Fruit fly (Drosophila melanogaster) whole organism, pupa: ENCODE measurements around the gene CG32086.

Source experiments
- CG14655 ChIP-seq: fragments of 200-800 bp; sonication (Bioruptor generic); optimal IDR thresholded peaks from 3 replicates; lab custom pipeline; 2017; ENCODE audit warnings: mild to moderate bottlenecking, missing biosample characterization, missing genetic modification reagents, missing genetic modification characterization
- CG15710 ChIP-seq: fragments of 200-800 bp; sonication (Bioruptor generic); optimal IDR thresholded peaks from 2 replicates; lab custom pipeline; 2018; ENCODE audit warnings: missing biosample characterization, mild to moderate bottlenecking, missing genetic modification characterization, moderate library complexity
- CG32121 ChIP-seq: fragments of 200-800 bp; sonication (Bioruptor generic); IDR thresholded peaks from 2 replicates; pipeline ENCODE4 v1.3.6; 2022; ENCODE audit warnings: missing biosample characterization, missing genetic modification characterization
- CG34367 ChIP-seq: fragments of 200-800 bp; sonication (Bioruptor generic); optimal IDR thresholded peaks from 2 replicates; lab custom pipeline; 2018; ENCODE audit warnings: missing biosample characterization, mild to moderate bottlenecking, missing genetic modification characterization
- CG8301 ChIP-seq: fragments of 200-800 bp; sonication (Bioruptor generic); optimal IDR thresholded peaks from 2 replicates; lab custom pipeline; 2018; ENCODE audit warnings: missing biosample characterization, mild to moderate bottlenecking, missing genetic modification characterization
- D1 ChIP-seq: fragments of 200-800 bp; sonication (Bioruptor generic); optimal IDR thresholded peaks from 2 replicates; lab custom pipeline; 2018; ENCODE audit warnings: missing biosample characterization, mild to moderate bottlenecking, missing genetic modification characterization, moderate library complexity
- EcR ChIP-seq: fragments of 200-800 bp; sonication (Bioruptor generic); optimal IDR thresholded peaks from 3 replicates; lab custom pipeline; 2019; ENCODE audit warnings: missing biosample characterization, missing genetic modification characterization, mild to moderate bottlenecking, moderate library complexity, missing genetic modification reagents
- Ets98B ChIP-seq: fragments of 200-800 bp; sonication (Bioruptor generic); IDR thresholded peaks from 2 replicates; pipeline ENCODE4 v1.3.6; 2022; ENCODE audit warnings: missing biosample characterization, missing genetic modification characterization
- Pif1A ChIP-seq: fragments of 200-800 bp; sonication (Bioruptor generic); optimal IDR thresholded peaks from 3 replicates; lab custom pipeline; 2016; ENCODE audit warnings: missing biosample characterization, missing genetic modification characterization
- Snoo ChIP-seq: fragments of 200-800 bp; sonication (Bioruptor generic); optimal IDR thresholded peaks from 3 replicates; lab custom pipeline; 2017; ENCODE audit warnings: missing biosample characterization, mild to moderate bottlenecking, missing genetic modification characterization, inconsistent platforms
- fd96Ca ChIP-seq: fragments of 200-800 bp; sonication (Bioruptor generic); IDR thresholded peaks from 3 replicates; pipeline ENCODE4 v1.3.6; 2022; ENCODE audit warnings: missing biosample characterization, missing genetic modification characterization
- gl ChIP-seq: fragments of 200-800 bp; sonication (Bioruptor generic); optimal IDR thresholded peaks from 2 replicates; lab custom pipeline; 2018; ENCODE audit warnings: missing biosample characterization, mild to moderate bottlenecking, missing genetic modification characterization
- rn ChIP-seq: fragments of 200-800 bp; sonication (Bioruptor generic); IDR thresholded peaks from 2 replicates; pipeline ENCODE4 v1.3.6; 2022; ENCODE audit warnings: missing biosample characterization, missing genetic modification characterization

dm6 chr3L:11574563-11574962 is 9.3 kb downstream of the CG32086 start, which contains the start of gene CG33490:
- TF ChIP-seq Pif1A (GFP tag; lab: Kevin White, UChicago) (no peak), gl (tag; lab: Kevin White, UChicago) (no peak), D1 (tag; lab: Kevin White, UChicago) (no peak), fd96Ca (GFP tag; lab: Robert Waterston, UW) (no peak), rn (no peak), CG14655 (GFP tag; lab: Kevin White, UChicago) (no peak), Ets98B (GFP tag; lab: Robert Waterston, UW) (no peak), EcR (GFP tag; lab: Kevin White, UChicago) (no peak), Snoo (tag; lab: Kevin White, UChicago) (no peak), CG34367 (no peak), CG8301 (tag; lab: Kevin White, UChicago) (no peak), CG15710 (tag; lab: Kevin White, UChicago) (no peak), CG32121 (GFP tag; lab: Robert Waterston, UW) (no peak)
